Fruit fly (Drosophila melanogaster) whole organism, wandering third instar larva: ENCODE data around the gene Arl1.

Experiments
- Abd-B ChIP-seq: fragments of >200 bp; optimal IDR thresholded peaks from 2 replicates; lab custom pipeline; 2017; ENCODE audit warnings: missing biosample characterization, missing genetic modification characterization
- CG32264 ChIP-seq: fragments of 200-800 bp; sonication (Bioruptor generic); optimal IDR thresholded peaks from 2 replicates; lab custom pipeline; 2016; ENCODE audit warnings: missing biosample characterization, missing genetic modification characterization
- CrebA ChIP-seq: fragments of 200-800 bp; sonication (Bioruptor generic); optimal IDR thresholded peaks from 2 replicates; lab custom pipeline; 2016; ENCODE audit warnings: missing biosample characterization, mild to moderate bottlenecking, missing genetic modification characterization, borderline replicate concordance
- Dfd ChIP-seq: fragments of >200 bp; optimal IDR thresholded peaks from 2 replicates; lab custom pipeline; 2017; ENCODE audit warnings: missing biosample characterization, missing genetic modification characterization
- Hnf4 ChIP-seq: fragments of 200-800 bp; sonication (Bioruptor generic); optimal IDR thresholded peaks from 2 replicates; lab custom pipeline; 2016; ENCODE audit warnings: missing biosample characterization, mild to moderate bottlenecking, missing genetic modification characterization
- Hr78 ChIP-seq: fragments of >200 bp; optimal IDR thresholded peaks from 2 replicates; lab custom pipeline; 2017; ENCODE audit warnings: missing biosample characterization, missing genetic modification characterization
- Myc ChIP-seq: fragments of >200 bp; optimal IDR thresholded peaks from 2 replicates; lab custom pipeline; 2017
- br ChIP-seq: fragments of 200-800 bp; sonication (Bioruptor generic); optimal IDR thresholded peaks from 2 replicates; lab custom pipeline; 2016; ENCODE audit warnings: missing biosample characterization, missing genetic modification characterization
- brk ChIP-seq: fragments of 200-800 bp; sonication (Bioruptor generic); optimal IDR thresholded peaks from 2 replicates; lab custom pipeline; 2016; ENCODE audit warnings: missing biosample characterization, mild to moderate bottlenecking, missing genetic modification characterization
- tai ChIP-seq: sonication (Bioruptor generic); optimal IDR thresholded peaks from 2 replicates; lab custom pipeline; 2016; ENCODE audit warnings: missing biosample characterization, missing genetic modification characterization

DNA sequence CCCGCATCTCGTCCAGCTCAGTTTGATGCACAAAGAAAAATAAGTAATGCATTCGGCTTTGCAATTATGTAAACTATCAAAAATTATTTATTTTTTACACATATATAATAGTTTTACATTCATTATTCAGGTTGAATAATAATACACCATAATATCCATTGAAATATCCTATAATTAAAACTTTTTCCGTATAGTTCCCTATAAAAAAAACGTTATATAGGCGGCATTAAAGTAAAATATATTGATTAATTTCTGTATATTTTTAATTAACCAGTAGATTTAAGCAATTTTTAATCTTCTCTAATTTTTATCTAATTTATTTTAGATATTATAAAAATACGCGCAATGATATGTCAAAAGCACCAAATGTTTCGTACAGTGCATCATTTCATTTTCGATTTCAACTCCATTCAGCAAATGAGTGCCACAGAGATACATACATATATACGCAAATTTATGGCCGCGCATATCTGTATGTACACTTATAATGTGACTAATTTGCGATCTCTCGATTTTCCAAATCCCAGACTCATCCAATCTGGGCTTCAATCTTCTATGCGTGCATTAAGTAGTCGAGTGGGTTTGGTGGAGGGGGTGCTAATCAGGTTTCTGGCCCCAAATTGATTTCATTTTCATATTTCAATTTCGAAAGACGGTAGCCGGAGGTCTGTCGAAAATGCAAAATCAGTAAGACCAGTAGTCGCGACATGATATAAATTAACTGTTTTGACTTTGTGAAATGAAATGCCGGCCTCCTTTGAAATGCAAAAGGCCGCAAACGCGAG lies 30.5 kb downstream of the Arl1 start:
- TF ChIP-seq tai (no peak), brk (GFP tag; lab: Kevin White, UChicago) (no peak), CrebA (GFP tag; lab: Kevin White, UChicago) (no peak), Hr78 (GFP tag; lab: Kevin White, UChicago) (no peak), CG32264 (GFP tag; lab: Kevin White, UChicago) (no peak), br (GFP tag; lab: Kevin White, UChicago) (no peak), Abd-B (no peak), Myc (lab: Kevin White, UChicago) (no peak), Hnf4 (GFP tag; lab: Kevin White, UChicago) (no peak), Dfd (peak; percentile 16)
